Worm (Caenorhabditis elegans) whole organism, midembryonic: ENCODE results near the gene fbxb-57.
"Not testable (repeated sequence)": the region's sequence is repeated elsewhere in the genome, so short reads cannot be mapped to it uniquely, and the experiment has no call there.

Source experiments
- T22C8.4 ChIP-seq: fragments of 200-800 bp; sonication (Bioruptor generic); IDR thresholded peaks from 2 replicates; pipeline ENCODE4 v1.3.6; 2022; ENCODE audit warnings: missing genetic modification characterization, missing compliant biosample characterization
- cog-1 ChIP-seq: sonication (generic microtip); optimal IDR thresholded peaks from 2 replicates; lab custom pipeline; 2016; ENCODE audit warnings: missing genetic modification characterization, missing compliant biosample characterization
- flt-1 ChIP-seq: fragments of 200-800 bp; sonication (Bioruptor generic); IDR thresholded peaks from 2 replicates; pipeline ENCODE4 v1.3.6; 2022; ENCODE audit warnings: missing genetic modification characterization, missing compliant biosample characterization
- klf-2 ChIP-seq: fragments of 200-800 bp; sonication (Bioruptor generic); conservative IDR thresholded peaks from 2 replicates; pipeline ENCODE4 v1.3.6; 2022; ENCODE audit warnings: missing genetic modification reagents, missing genetic modification characterization, missing compliant biosample characterization
- med-1 ChIP-seq: sonication (generic microtip); optimal IDR thresholded peaks from 2 replicates; lab custom pipeline; 2017; ENCODE audit warnings: missing genetic modification characterization, mild to moderate bottlenecking, missing compliant biosample characterization, antibody characterized with exemption, missing genetic modification reagents; ENCODE audit not compliant: insufficient read depth
- ref-1 ChIP-seq: fragments of 200-800 bp; sonication (Bioruptor generic); conservative IDR thresholded peaks from 2 replicates; pipeline ENCODE4 v1.3.6; 2022; ENCODE audit warnings: missing genetic modification reagents, missing genetic modification characterization, missing compliant biosample characterization
- tab-1 ChIP-seq: fragments of 200-800 bp; sonication (Bioruptor generic); IDR thresholded peaks from 2 replicates; pipeline ENCODE4 v1.3.6; 2022; ENCODE audit warnings: missing genetic modification characterization, missing compliant biosample characterization
- ztf-23 ChIP-seq: fragments of 200-800 bp; sonication (Bioruptor generic); IDR thresholded peaks from 2 replicates; pipeline ENCODE4 v1.3.6; 2022; ENCODE audit warnings: missing genetic modification reagents, missing genetic modification characterization, missing compliant biosample characterization
- ztf-29 ChIP-seq: fragments of 200-800 bp; sonication (Bioruptor generic); IDR thresholded peaks from 2 replicates; pipeline ENCODE4 v1.3.6; 2022; ENCODE audit warnings: missing genetic modification reagents, missing genetic modification characterization, missing compliant biosample characterization

The fbxb-57 gene

ce11 chrV:19301934-19302333 lies 13.4 kb downstream of the fbxb-57 start, which contains the start of gene fbxb-62:
Gene fbxb-62, minus strand, starts transcription at chrV:19302034.
- TF ChIP-seq tab-1 (GFP tag; lab: Robert Waterston, UW) (no peak), T22C8.4 (0 out of 2 replicates have a peak, but pooled peaks have one; percentile 29), med-1 (GFP tag; lab: Kevin White, UChicago) (no peak)

ce11 chrV:19303589-19304174 lies 15.1 kb downstream of the fbxb-57 start, which contains the start of the genes fbxb-63 and fbxb-61:
Gene fbxb-63, minus strand, starts transcription at chrV:19303730.
Gene fbxb-61, plus strand, starts transcription at chrV:19304124.
- TF ChIP-seq med-1 (GFP tag; lab: Kevin White, UChicago) (no peak), T22C8.4 (peak; percentile 63; the same call in 1 of the 2 replicates), tab-1 (GFP tag; lab: Robert Waterston, UW) (no peak), ref-1 (no peak), ztf-23 (GFP tag; lab: Robert Waterston, UW) (no peak), ztf-29 (no peak), cog-1 (tag; lab: Kevin White, UChicago) (no peak)

- TF ChIP-seq ztf-29 (no peak), ref-1 (no peak), cog-1 (tag; lab: Kevin White, UChicago) (no peak), ztf-23 (GFP tag; lab: Robert Waterston, UW) (no peak), T22C8.4 (no peak), med-1 (GFP tag; lab: Kevin White, UChicago) (no peak), klf-2 (GFP tag; lab: Robert Waterston, UW) (no peak), tab-1 (GFP tag; lab: Robert Waterston, UW) (no peak), flt-1 (GFP tag; lab: Robert Waterston, UW) (no peak)
These were observed 18.4 kb downstream of the fbxb-57 start, which contains the start of gene F55C9.15 for ce11 chrV:19306906-19307305. Gene F55C9.15, minus strand, starts transcription at chrV:19307006.

ce11 chrV:19308137-19308536 lies 19.6 kb downstream of the fbxb-57 start:
- no peak for TF ChIP-seq klf-2 (GFP tag; lab: Robert Waterston, UW)
- no peak for TF ChIP-seq T22C8.4
- TF ChIP-seq tab-1 (GFP tag; lab: Robert Waterston, UW): no peak
- TF ChIP-seq ref-1: no peak
- TF ChIP-seq med-1 (GFP tag; lab: Kevin White, UChicago): no peak

- TF ChIP-seq flt-1 (GFP tag; lab: Robert Waterston, UW): no peak
- peak; percentile 30; the same call in 1 of the 2 replicates for TF ChIP-seq T22C8.4
These were observed 21.0 kb downstream of the fbxb-57 start, which contains the start of gene F55C9.11 for ce11 chrV:19309591-19309990. Gene F55C9.11, minus strand, starts transcription at chrV:19309691.

ce11 chrV:19311391-19311790 lies 22.8 kb downstream of the fbxb-57 start, which contains the start of gene C43D7.8:
Gene C43D7.8, minus strand, starts transcription at chrV:19311491.
- no peak for TF ChIP-seq klf-2 (GFP tag; lab: Robert Waterston, UW)
- no peak for TF ChIP-seq flt-1 (GFP tag; lab: Robert Waterston, UW)
- TF ChIP-seq T22C8.4: no peak
- no peak for TF ChIP-seq ztf-23 (GFP tag; lab: Robert Waterston, UW)
- TF ChIP-seq tab-1 (GFP tag; lab: Robert Waterston, UW): no peak
- no peak for TF ChIP-seq ref-1
- TF ChIP-seq cog-1 (tag; lab: Kevin White, UChicago): no peak
- TF ChIP-seq ztf-29: no peak
- TF ChIP-seq med-1 (GFP tag; lab: Kevin White, UChicago): no peak

ce11 chrV:19312975-19313374 lies 24.4 kb downstream of the fbxb-57 start, which contains the start of gene fbxb-64:
Gene fbxb-64, plus strand, starts transcription at chrV:19313275.
- TF ChIP-seq ref-1 (no peak), T22C8.4 (0 out of 2 replicates have a peak, but pooled peaks have one; percentile 33)

ce11 chrV:19317058-19317457 lies 28.5 kb downstream of the fbxb-57 start, which contains the start of gene srh-208:
Gene srh-208, plus strand, starts transcription at chrV:19317358.
- TF ChIP-seq T22C8.4; tab-1 (GFP tag; lab: Robert Waterston, UW); ztf-29: not testable (repeated sequence)

- TF ChIP-seq ztf-29 (no peak), klf-2 (GFP tag; lab: Robert Waterston, UW) (no peak), ref-1 (no peak), flt-1 (GFP tag; lab: Robert Waterston, UW) (no peak), med-1 (GFP tag; lab: Kevin White, UChicago) (no peak), cog-1 (tag; lab: Kevin White, UChicago) (no peak), T22C8.4 (no peak), tab-1 (GFP tag; lab: Robert Waterston, UW) (no peak), ztf-23 (GFP tag; lab: Robert Waterston, UW) (no peak)
These were observed 31.0 kb downstream of the fbxb-57 start, which contains the start of gene C43D7.7 for ce11 chrV:19319460-19319995. Gene C43D7.7, minus strand, starts transcription at chrV:19319510.

ce11 chrV:19320385-19320784 lies 31.8 kb downstream of the fbxb-57 start, which contains the start of gene sdz-6:
Gene sdz-6, plus strand, starts transcription at chrV:19320613.
- no peak for TF ChIP-seq tab-1 (GFP tag; lab: Robert Waterston, UW)

ce11 chrV:19322387-19322786 lies 33.8 kb downstream of the fbxb-57 start, which contains the start of gene C43D7.4:
Gene C43D7.4, minus strand, starts transcription at chrV:19322487.
- TF ChIP-seq tab-1 (GFP tag; lab: Robert Waterston, UW) (no peak), klf-2 (GFP tag; lab: Robert Waterston, UW) (no peak), T22C8.4 (no peak), ztf-29 (no peak), ztf-23 (GFP tag; lab: Robert Waterston, UW) (no peak), med-1 (GFP tag; lab: Kevin White, UChicago) (no peak), ref-1 (no peak), cog-1 (tag; lab: Kevin White, UChicago) (no peak), flt-1 (GFP tag; lab: Robert Waterston, UW) (no peak)
